Fruit fly (Drosophila melanogaster) Kc167 (cell line): ENCODE measurements around the gene CG31388.

Source experiments
- Myc ChIP-seq: fragments of >200 bp; optimal IDR thresholded peaks from 2 replicates; lab custom pipeline; 2017; ENCODE audit warnings: missing external identifiers
- h ChIP-seq: fragments of >200 bp; optimal IDR thresholded peaks from 3 replicates; lab custom pipeline; 2018; ENCODE audit warnings: missing external identifiers
- psq ChIP-seq: fragments of >200 bp; optimal IDR thresholded peaks from 2 replicates; lab custom pipeline; 2017; ENCODE audit warnings: missing external identifiers
- ttk ChIP-seq: sonication (Bioruptor generic); optimal IDR thresholded peaks from 2 replicates; lab custom pipeline; 2017; ENCODE audit warnings: missing external identifiers

DNA sequence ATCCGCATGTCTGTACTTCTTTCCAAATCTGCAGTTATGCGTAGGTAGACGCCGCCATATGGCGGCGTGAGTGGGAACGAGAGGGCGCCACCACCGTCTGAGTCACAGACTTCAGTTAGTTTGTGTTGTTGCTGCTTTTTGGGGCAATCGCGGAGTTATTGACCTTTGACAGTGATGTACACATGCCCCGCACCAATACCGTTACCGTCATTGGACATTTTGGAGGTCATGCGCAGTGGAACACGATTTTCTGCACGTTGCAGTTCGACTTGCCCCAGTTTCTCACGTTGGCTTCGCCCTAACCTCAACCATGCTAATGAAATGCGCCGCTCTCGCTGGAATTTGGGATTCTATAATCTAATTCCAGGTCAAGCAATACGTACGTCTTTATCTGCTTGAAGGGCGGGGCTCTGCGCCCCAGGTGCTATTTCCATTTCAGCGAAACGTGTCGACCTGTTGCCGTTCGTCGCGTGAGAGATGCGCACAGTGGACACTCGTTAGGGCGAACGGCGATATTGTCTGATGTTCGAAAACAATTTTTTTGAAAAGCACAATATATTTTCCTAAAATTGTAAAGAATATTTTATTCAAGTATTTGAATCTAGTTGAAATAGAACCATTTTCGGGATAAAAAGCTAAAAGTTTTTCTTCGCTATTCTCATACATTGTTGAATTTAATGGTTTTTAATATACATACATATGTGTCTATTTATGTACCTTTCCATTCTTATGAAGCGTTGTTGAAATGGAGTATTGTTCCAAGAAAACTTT is 26.1 kb upstream of the CG31388 start:
- no peak for TF ChIP-seq Myc (lab: Kevin White, UChicago)
- no peak for TF ChIP-seq ttk (lab: Kevin White, UChicago)
- no peak for TF ChIP-seq h
- TF ChIP-seq psq, result no peak
